Fruit fly (Drosophila melanogaster) whole organism, embryonic: ENCODE data around the gene Sec20.

ENCODE experiments used
- CG10366 ChIP-seq: fragments of 200-800 bp; sonication (Bioruptor generic); IDR thresholded peaks from 2 replicates; pipeline ENCODE4 v1.3.6; 2022; ENCODE audit warnings: missing biosample characterization, missing genetic modification characterization
- CG10462 ChIP-seq: fragments of 200-800 bp; sonication (Bioruptor generic); optimal IDR thresholded peaks from 2 replicates; lab custom pipeline; 2016; ENCODE audit warnings: missing biosample characterization, missing genetic modification characterization
- CG10654 ChIP-seq: fragments of 200-800 bp; sonication (Bioruptor generic); optimal IDR thresholded peaks from 2 replicates; lab custom pipeline; 2016; ENCODE audit warnings: missing biosample characterization, missing genetic modification characterization
- CG11398 ChIP-seq: fragments of 200-800 bp; sonication (Bioruptor generic); optimal IDR thresholded peaks from 2 replicates; lab custom pipeline; 2016; ENCODE audit warnings: missing biosample characterization, missing genetic modification characterization
- CG11456 ChIP-seq: fragments of 200-800 bp; sonication (Bioruptor generic); IDR thresholded peaks from 3 replicates; pipeline ENCODE4 v1.3.6; 2022; ENCODE audit warnings: missing biosample characterization, missing genetic modification characterization
- CG11723 ChIP-seq: fragments of 200-800 bp; sonication (Bioruptor generic); optimal IDR thresholded peaks from 2 replicates; lab custom pipeline; 2017; ENCODE audit warnings: missing biosample characterization, mild to moderate bottlenecking, missing genetic modification characterization
- CG13424 ChIP-seq: fragments of 200-800 bp; sonication (Bioruptor generic); optimal IDR thresholded peaks from 2 replicates; lab custom pipeline; 2019; ENCODE audit warnings: missing biosample characterization, mild to moderate bottlenecking, missing genetic modification characterization, moderate library complexity
- CG14441 ChIP-seq: fragments of 200-800 bp; sonication (Bioruptor generic); IDR thresholded peaks from 2 replicates; pipeline ENCODE4 v1.3.6; 2022; ENCODE audit warnings: missing biosample characterization, missing genetic modification characterization
- CG15269 ChIP-seq: fragments of 200-800 bp; sonication (Bioruptor generic); optimal IDR thresholded peaks from 2 replicates; lab custom pipeline; 2018; ENCODE audit warnings: missing biosample characterization, mild to moderate bottlenecking, missing genetic modification characterization, moderate library complexity
- CG1529 ChIP-seq: fragments of 200-800 bp; sonication (Bioruptor generic); optimal IDR thresholded peaks from 3 replicates; lab custom pipeline; 2018; ENCODE audit warnings: missing biosample characterization, missing genetic modification characterization
- CG15514 ChIP-seq: fragments of 200-800 bp; sonication (Bioruptor generic); optimal IDR thresholded peaks from 3 replicates; lab custom pipeline; 2017; ENCODE audit warnings: missing biosample characterization, missing genetic modification characterization, mild to moderate bottlenecking, moderate library complexity, missing genetic modification reagents
- CG1603 ChIP-seq: fragments of 200-800 bp; sonication (Bioruptor generic); optimal IDR thresholded peaks from 2 replicates; lab custom pipeline; 2019; ENCODE audit warnings: missing biosample characterization, mild to moderate bottlenecking, missing genetic modification characterization, moderate library complexity
- CG17361 ChIP-seq: fragments of 200-800 bp; sonication (Bioruptor generic); IDR thresholded peaks from 3 replicates; pipeline ENCODE4 v1.3.6; 2022; ENCODE audit warnings: missing biosample characterization, missing genetic modification characterization
- CG18764 ChIP-seq: fragments of 200-800 bp; sonication (Bioruptor generic); optimal IDR thresholded peaks from 3 replicates; lab custom pipeline; 2016; ENCODE audit warnings: missing biosample characterization, missing genetic modification characterization
- CG2678 ChIP-seq: fragments of 200-800 bp; sonication (Bioruptor generic); optimal IDR thresholded peaks from 3 replicates; lab custom pipeline; 2019; ENCODE audit warnings: missing biosample characterization, mild to moderate bottlenecking, missing genetic modification characterization, moderate library complexity
- CG2712 ChIP-seq: fragments of 200-800 bp; optimal IDR thresholded peaks from 3 replicates; lab custom pipeline; 2019; ENCODE audit warnings: missing biosample characterization, mild to moderate bottlenecking, missing genetic modification characterization, moderate library complexity
- CG4854 ChIP-seq: fragments of 200-800 bp; sonication (Bioruptor generic); optimal IDR thresholded peaks from 2 replicates; lab custom pipeline; 2016; ENCODE audit warnings: missing biosample characterization, missing genetic modification characterization, inconsistent platforms
- CG5180 ChIP-seq: fragments of 200-800 bp; sonication (Bioruptor generic); optimal IDR thresholded peaks from 3 replicates; lab custom pipeline; 2017; ENCODE audit warnings: missing biosample characterization, missing genetic modification characterization, mild to moderate bottlenecking, moderate library complexity, missing genetic modification reagents
- CG5953 ChIP-seq: fragments of 200-800 bp; sonication (Bioruptor generic); IDR thresholded peaks from 2 replicates; pipeline ENCODE4 v1.3.6; 2022; ENCODE audit warnings: missing biosample characterization, missing genetic modification characterization
- CG8089 ChIP-seq: fragments of 200-800 bp; sonication (Bioruptor generic); optimal IDR thresholded peaks from 3 replicates; lab custom pipeline; 2016; ENCODE audit warnings: missing biosample characterization, missing genetic modification characterization
- CG8281 ChIP-seq: fragments of 200-800 bp; sonication (Bioruptor generic); optimal IDR thresholded peaks from 2 replicates; lab custom pipeline; 2018; ENCODE audit warnings: missing biosample characterization, mild to moderate bottlenecking, missing genetic modification characterization, moderate library complexity
- CG8359 ChIP-seq: fragments of 200-800 bp; sonication (Bioruptor generic); optimal IDR thresholded peaks from 2 replicates; lab custom pipeline; 2017; ENCODE audit warnings: missing biosample characterization, mild to moderate bottlenecking, missing genetic modification characterization, borderline replicate concordance
- CG8388 ChIP-seq: fragments of 200-800 bp; sonication (Bioruptor generic); optimal IDR thresholded peaks from 2 replicates; lab custom pipeline; 2019; ENCODE audit warnings: missing biosample characterization, mild to moderate bottlenecking, missing genetic modification characterization, moderate library complexity
- CoRest ChIP-seq: fragments of 200-800 bp; sonication (Bioruptor generic); optimal IDR thresholded peaks from 3 replicates; lab custom pipeline; 2018; ENCODE audit warnings: missing biosample characterization, mild to moderate bottlenecking, missing genetic modification characterization, moderate library complexity
- Fer2 ChIP-seq: fragments of 200-800 bp; sonication (Bioruptor generic); optimal IDR thresholded peaks from 2 replicates; lab custom pipeline; 2018; ENCODE audit warnings: missing biosample characterization, mild to moderate bottlenecking, missing genetic modification characterization, moderate library complexity
- Mes4 ChIP-seq: fragments of 200-800 bp; sonication (Bioruptor generic); optimal IDR thresholded peaks from 2 replicates; lab custom pipeline; 2016; ENCODE audit warnings: missing biosample characterization, missing genetic modification characterization
- NC2α ChIP-seq: fragments of 200-800 bp; sonication (Bioruptor generic); optimal IDR thresholded peaks from 2 replicates; lab custom pipeline; 2016; ENCODE audit warnings: missing biosample characterization, missing genetic modification characterization
- Side ChIP-seq: fragments of 200-800 bp; sonication (Bioruptor generic); optimal IDR thresholded peaks from 2 replicates; lab custom pipeline; 2016; ENCODE audit warnings: missing biosample characterization, missing genetic modification characterization
- Stat92E ChIP-seq, 3 experiments: fragments of >200 bp in 2 of 3; fragments of 200-800 bp in 1 of 3; sonication (Bioruptor generic) in 1 of 3; optimal IDR thresholded peaks; 2 replicates each; lab custom pipeline; 2017 to 2019; ENCODE audit warnings: missing biosample characterization in 3 of 3, missing genetic modification characterization in 3 of 3, mild to moderate bottlenecking in 1 of 3, moderate library complexity in 1 of 3
- Vsx1 ChIP-seq: fragments of 200-800 bp; sonication (Bioruptor generic); optimal IDR thresholded peaks from 2 replicates; lab custom pipeline; 2017; ENCODE audit warnings: missing biosample characterization, mild to moderate bottlenecking, missing genetic modification characterization, missing genetic modification reagents
- YL-1 ChIP-seq: fragments of 200-800 bp; sonication (Bioruptor generic); optimal IDR thresholded peaks from 3 replicates; lab custom pipeline; 2017; ENCODE audit warnings: missing biosample characterization, mild to moderate bottlenecking, missing genetic modification characterization
- ato ChIP-seq: fragments of 200-800 bp; sonication (Bioruptor generic); IDR thresholded peaks from 2 replicates; pipeline ENCODE4 v1.3.6; 2022; ENCODE audit warnings: missing biosample characterization, missing genetic modification characterization; ENCODE audit not compliant: partially characterized antibody
- chif ChIP-seq, 2 experiments: fragments of 200-800 bp; sonication (Bioruptor generic); optimal IDR thresholded peaks; 3 replicates each; lab custom pipeline; 2016; ENCODE audit warnings: missing biosample characterization in 2 of 2, missing genetic modification characterization in 2 of 2
- chinmo ChIP-seq: fragments of 200-800 bp; sonication (Bioruptor generic); IDR thresholded peaks from 4 replicates; pipeline ENCODE4 v1.3.6; 2022; ENCODE audit warnings: missing biosample characterization, missing genetic modification characterization; ENCODE audit not compliant: partially characterized antibody
- chn ChIP-seq: fragments of 200-800 bp; sonication (Bioruptor generic); optimal IDR thresholded peaks from 2 replicates; lab custom pipeline; 2016; ENCODE audit warnings: missing biosample characterization, missing genetic modification characterization
- cwo ChIP-seq: fragments of 200-800 bp; sonication (Bioruptor generic); optimal IDR thresholded peaks from 3 replicates; lab custom pipeline; 2017; ENCODE audit warnings: missing biosample characterization, missing genetic modification characterization, mild to moderate bottlenecking, moderate library complexity, missing genetic modification reagents
- dmrt11E ChIP-seq: fragments of 200-800 bp; sonication (Bioruptor generic); optimal IDR thresholded peaks from 3 replicates; lab custom pipeline; 2018; ENCODE audit warnings: missing biosample characterization, mild to moderate bottlenecking, missing genetic modification characterization, moderate library complexity
- gfzf ChIP-seq: fragments of 200-800 bp; sonication (Bioruptor generic); optimal IDR thresholded peaks from 2 replicates; lab custom pipeline; 2016; ENCODE audit warnings: missing biosample characterization, mild to moderate bottlenecking, missing genetic modification characterization, moderate library complexity
- grn ChIP-seq: fragments of 200-800 bp; sonication (Bioruptor generic); optimal IDR thresholded peaks from 3 replicates; lab custom pipeline; 2017; ENCODE audit warnings: missing biosample characterization, missing genetic modification characterization
- nmo ChIP-seq: fragments of 200-800 bp; sonication (Bioruptor generic); optimal IDR thresholded peaks from 2 replicates; lab custom pipeline; 2018; ENCODE audit warnings: missing biosample characterization, mild to moderate bottlenecking, missing genetic modification characterization, moderate library complexity
- pfk ChIP-seq: fragments of 200-800 bp; sonication (Bioruptor generic); optimal IDR thresholded peaks from 2 replicates; lab custom pipeline; 2018; ENCODE audit warnings: missing biosample characterization, mild to moderate bottlenecking, missing genetic modification characterization, moderate library complexity
- psq ChIP-seq: fragments of 200-800 bp; sonication (Bioruptor generic); optimal IDR thresholded peaks from 2 replicates; lab custom pipeline; 2017; ENCODE audit warnings: missing biosample characterization, missing genetic modification characterization
- row ChIP-seq: fragments of 200-800 bp; sonication (Bioruptor generic); IDR thresholded peaks from 3 replicates; pipeline ENCODE4 v1.3.6; 2022; ENCODE audit warnings: missing biosample characterization, missing genetic modification characterization
- sc ChIP-seq, 3 experiments: fragments of >200 bp in 2 of 3; fragments of 200-800 bp in 1 of 3; sonication (Bioruptor generic) in 1 of 3; optimal IDR thresholded peaks; 2 replicates in 2 of 3; 3 replicates in 1 of 3; lab custom pipeline; 2017; ENCODE audit warnings: mild to moderate bottlenecking in 1 of 3, missing biosample characterization in 1 of 3, missing genetic modification characterization in 1 of 3, missing genetic modification reagents in 1 of 3
- sens ChIP-seq: fragments of 200-800 bp; sonication (Bioruptor generic); peaks from one replicate; lab custom pipeline; 2016; ENCODE audit warnings: missing biosample characterization, missing genetic modification characterization
- tio ChIP-seq: fragments of 200-800 bp; sonication (Bioruptor generic); optimal IDR thresholded peaks from 2 replicates; lab custom pipeline; 2017; ENCODE audit warnings: missing biosample characterization, missing genetic modification characterization, inconsistent platforms
- tna ChIP-seq: fragments of 200-800 bp; sonication (Bioruptor generic); IDR thresholded peaks from 2 replicates; pipeline ENCODE4 v1.3.6; 2022; ENCODE audit warnings: missing biosample characterization, missing genetic modification characterization; ENCODE audit not compliant: partially characterized antibody
- tup ChIP-seq: fragments of 200-800 bp; sonication (Bioruptor generic); optimal IDR thresholded peaks from 2 replicates; lab custom pipeline; 2016; ENCODE audit warnings: missing biosample characterization, mild to moderate bottlenecking, missing genetic modification characterization, moderate library complexity
- zfh1 ChIP-seq: fragments of 200-800 bp; sonication (Bioruptor generic); IDR thresholded peaks from 3 replicates; pipeline ENCODE4 v1.3.6; 2022; ENCODE audit warnings: missing biosample characterization, missing genetic modification characterization

The Sec20 gene

DNA sequence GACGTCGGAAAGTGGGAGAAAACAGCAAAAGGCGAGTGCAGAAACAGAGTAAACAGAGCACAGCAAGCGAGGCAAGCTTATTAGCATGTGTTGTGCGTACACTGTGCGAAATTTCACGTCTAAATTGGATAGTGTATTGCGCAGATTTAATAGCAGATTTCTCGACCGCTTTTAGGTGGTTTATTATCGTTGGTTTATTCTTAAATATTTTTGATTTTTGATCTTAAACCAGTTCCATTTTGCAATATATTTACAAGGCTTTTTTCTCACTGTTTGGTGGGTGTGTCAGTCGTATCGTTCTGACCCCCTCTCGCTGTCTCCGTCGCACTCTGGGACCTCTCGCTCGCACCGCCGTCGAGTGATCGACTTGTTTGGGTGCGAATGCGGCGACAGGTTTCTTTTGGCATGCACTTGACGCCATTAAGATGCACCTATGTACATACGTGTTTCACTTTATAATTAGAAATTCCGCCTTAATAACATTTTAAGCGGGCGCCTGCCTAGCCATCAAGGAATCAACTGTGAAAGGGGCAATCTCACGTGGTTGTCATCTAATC is 9.7 kb upstream of the Sec20 start (continued):
- TF ChIP-seq CG11398 (GFP tag; lab: Kevin White, UChicago) (no peak), CG4854 (GFP tag; lab: Kevin White, UChicago) (no peak), CG10654 (no peak), tna (GFP tag; lab: Robert Waterston, UW) (no peak), CG8359 (GFP tag; lab: Kevin White, UChicago) (no peak), grn (GFP tag; lab: Kevin White, UChicago) (no peak), CG17361 (GFP tag; lab: Robert Waterston, UW) (no peak), CG18764 (no peak), CG1603 (tag; lab: Kevin White, UChicago) (no peak), gfzf (GFP tag; lab: Kevin White, UChicago) (no peak), sc (optimal IDR thresholded peaks at IDR 0.05; lab: Kevin White, UChicago) (no peak), sc (GFP tag; optimal IDR thresholded peaks at IDR 0.05; lab: Kevin White, UChicago) (no peak), CG13424 (tag; lab: Kevin White, UChicago) (no peak), CoRest (tag; lab: Kevin White, UChicago) (peak; percentile 4), CG15269 (tag; lab: Kevin White, UChicago) (peak; percentile 9), dmrt11E (tag; lab: Kevin White, UChicago) (no peak), CG8388 (GFP tag; lab: Kevin White, UChicago) (no peak), CG11456 (GFP tag; lab: Robert Waterston, UW) (no peak), CG8089 (GFP tag; lab: Kevin White, UChicago) (no peak), ato (GFP tag; lab: Robert Waterston, UW) (no peak), tio (GFP tag; lab: Kevin White, UChicago) (no peak), CG14441 (no peak; the same call in 1 of the 2 replicates), nmo (GFP tag; lab: Kevin White, UChicago) (peak; percentile 25), sens (GFP tag; lab: Kevin White, UChicago) (peak; percentile 75), zfh1 (GFP tag; lab: Robert Waterston, UW) (no peak), chinmo (GFP tag; lab: Robert Waterston, UW) (no peak), CG1529 (GFP tag; lab: Kevin White, UChicago) (no peak), chif (GFP tag; optimal IDR thresholded peaks at IDR 0.05; lab: Kevin White, UChicago) (no peak), NC2α (GFP tag; lab: Kevin White, UChicago) (no peak), Fer2 (tag; lab: Kevin White, UChicago) (no peak), chn (no peak), CG11723 (GFP tag; lab: Kevin White, UChicago) (no peak), Vsx1 (GFP tag; lab: Kevin White, UChicago) (no peak), CG2678 (tag; lab: Kevin White, UChicago) (peak; percentile 15), CG5953 (no peak), CG5180 (GFP tag; lab: Kevin White, UChicago) (no peak), psq (GFP tag; lab: Kevin White, UChicago) (no peak), pfk (GFP tag; lab: Kevin White, UChicago) (no peak), CG10366 (no peak), row (peak; percentile 58), YL-1 (GFP tag; lab: Kevin White, UChicago) (no peak), cwo (no peak), CG8281 (tag; lab: Kevin White, UChicago) (no peak), CG10462 (GFP tag; lab: Kevin White, UChicago) (no peak), tup (GFP tag; lab: Kevin White, UChicago) (no peak), Mes4 (GFP tag; lab: Kevin White, UChicago) (no peak), CG15514 (GFP tag; lab: Kevin White, UChicago) (no peak), Side (GFP tag; lab: Kevin White, UChicago) (no peak), Stat92E (GFP tag; optimal IDR thresholded peaks at IDR 0.05; lab: Kevin White, UChicago) (no peak), CG2712 (tag; lab: Kevin White, UChicago) (no peak)
